Worm (Caenorhabditis elegans) whole organism, L4 larva: ENCODE data around the gene R07E3.6.

Experiments used
- F10B5.3 ChIP-seq: sonication (generic microtip); optimal IDR thresholded peaks from 2 replicates; lab custom pipeline; 2016; ENCODE audit warnings: mild to moderate bottlenecking, missing genetic modification characterization, missing compliant biosample characterization
- F37D6.2 ChIP-seq: sonication (generic microtip); optimal IDR thresholded peaks from 2 replicates; lab custom pipeline; 2016; ENCODE audit warnings: mild to moderate bottlenecking, missing genetic modification characterization, missing compliant biosample characterization
- F44E2.7 ChIP-seq: fragments of 200-800 bp; sonication (Bioruptor generic); IDR thresholded peaks from 2 replicates; pipeline ENCODE4 v2.1.2; 2022; ENCODE audit warnings: missing genetic modification characterization, missing compliant biosample characterization
- F49E8.2 ChIP-seq: sonication (generic microtip); optimal IDR thresholded peaks from 2 replicates; lab custom pipeline; 2016; ENCODE audit warnings: missing compliant biosample characterization, mild to moderate bottlenecking, missing genetic modification characterization, borderline replicate concordance
- T26A8.4 ChIP-seq: fragments of 200-800 bp; sonication (Bioruptor generic); IDR thresholded peaks from 2 replicates; pipeline ENCODE4 v1.3.6; 2022; ENCODE audit warnings: missing genetic modification characterization, missing compliant biosample characterization
- Y105C5A.15 ChIP-seq: fragments of 200-800 bp; sonication (Bioruptor generic); IDR thresholded peaks from 2 replicates; pipeline ENCODE4 v1.3.6; 2022; ENCODE audit warnings: missing genetic modification characterization, missing compliant biosample characterization
- Y48G9A.11 ChIP-seq: fragments of 200-800 bp; sonication (Bioruptor generic); IDR thresholded peaks from 2 replicates; pipeline ENCODE4 v1.3.6; 2022; ENCODE audit warnings: missing genetic modification reagents, missing genetic modification characterization, missing compliant biosample characterization
- ZK337.2 ChIP-seq: fragments of 200-800 bp; sonication (Bioruptor generic); IDR thresholded peaks from 2 replicates; pipeline ENCODE4 v1.3.6; 2022; ENCODE audit warnings: missing genetic modification reagents, missing genetic modification characterization, missing compliant biosample characterization
- ZK546.5 ChIP-seq, 2 experiments: sonication (generic microtip); optimal IDR thresholded peaks; 2 replicates each; lab custom pipeline; 2017; ENCODE audit warnings: missing biosample characterization in 2 of 2, missing genetic modification characterization in 2 of 2
- ama-1 ChIP-seq: fragments of 150-350 bp; optimal IDR thresholded peaks from 2 replicates; lab custom pipeline; 2014; ENCODE audit warnings: inconsistent platforms, mixed read lengths
- arid-1 ChIP-seq: fragments of 200-800 bp; sonication (Bioruptor generic); conservative IDR thresholded peaks from 2 replicates; pipeline ENCODE4 v1.3.6; 2022; ENCODE audit warnings: missing genetic modification reagents, missing genetic modification characterization, missing compliant biosample characterization
- ceh-28 ChIP-seq: fragments of 150-350 bp; optimal IDR thresholded peaks from 2 replicates; lab custom pipeline; 2014; ENCODE audit warnings: missing biosample characterization, missing genetic modification reagents, missing genetic modification characterization
- ces-1 ChIP-seq: fragments of 150-350 bp; sonication (generic microtip); optimal IDR thresholded peaks from 4 replicates; lab custom pipeline; 2014; ENCODE audit warnings: missing biosample characterization, missing genetic modification reagents, missing genetic modification characterization
- cey-2 ChIP-seq: sonication (generic microtip); optimal IDR thresholded peaks from 3 replicates; lab custom pipeline; 2017; ENCODE audit warnings: missing genetic modification characterization, mild to moderate bottlenecking, missing compliant biosample characterization, antibody characterized with exemption, borderline replicate concordance; ENCODE audit not compliant: insufficient read depth
- daf-16 ChIP-seq, 3 experiments: sonication (generic microtip); optimal IDR thresholded peaks; 2 replicates each; lab custom pipeline; 2016 to 2017; ENCODE audit warnings: missing genetic modification characterization in 3 of 3, missing genetic modification reagents in 3 of 3, mild to moderate bottlenecking in 2 of 3, missing compliant biosample characterization in 2 of 3, missing biosample characterization in 1 of 3, moderate library complexity in 1 of 3
- daf-19 ChIP-seq: fragments of 200-800 bp; sonication (Bioruptor generic); conservative IDR thresholded peaks from 2 replicates; pipeline ENCODE4 v1.3.6; 2022; ENCODE audit warnings: missing genetic modification characterization, missing compliant biosample characterization
- dmd-6 ChIP-seq: fragments of 200-800 bp; sonication (Bioruptor generic); IDR thresholded peaks from 2 replicates; pipeline ENCODE4 v1.3.6; 2022; ENCODE audit warnings: missing genetic modification reagents, missing genetic modification characterization, missing compliant biosample characterization
- dmd-9 ChIP-seq: fragments of 200-800 bp; sonication (Bioruptor generic); IDR thresholded peaks from 2 replicates; pipeline ENCODE4 v1.3.6; 2022; ENCODE audit warnings: missing genetic modification reagents, missing genetic modification characterization, missing compliant biosample characterization
- dpl-1 ChIP-seq: fragments of 150-350 bp; optimal IDR thresholded peaks from 2 replicates; lab custom pipeline; 2014; ENCODE audit warnings: missing biosample characterization, missing genetic modification reagents, missing genetic modification characterization
- dve-1 ChIP-seq: sonication (generic microtip); optimal IDR thresholded peaks from 2 replicates; lab custom pipeline; 2017; ENCODE audit warnings: antibody characterized with exemption, mild to moderate bottlenecking, missing genetic modification characterization, missing compliant biosample characterization; ENCODE audit not compliant: insufficient read depth
- egl-27 ChIP-seq: sonication (generic microtip); optimal IDR thresholded peaks from 3 replicates; lab custom pipeline; 2017; ENCODE audit warnings: missing biosample characterization, missing genetic modification reagents, missing genetic modification characterization
- fos-1 ChIP-seq: fragments of 150-350 bp; optimal IDR thresholded peaks from 2 replicates; lab custom pipeline; 2014; ENCODE audit warnings: missing biosample characterization, missing genetic modification characterization
- gei-8 ChIP-seq: fragments of 200-800 bp; sonication (Bioruptor generic); optimal IDR thresholded peaks from 2 replicates; lab custom pipeline; 2018; ENCODE audit warnings: mild to moderate bottlenecking, missing genetic modification characterization, missing compliant biosample characterization
- hlh-11 ChIP-seq: fragments of 200-800 bp; sonication (Bioruptor generic); optimal IDR thresholded peaks from 2 replicates; lab custom pipeline; 2018; ENCODE audit warnings: mild to moderate bottlenecking, missing genetic modification characterization, missing compliant biosample characterization
- hmg-1.1 ChIP-seq: fragments of 200-800 bp; sonication (Bioruptor generic); IDR thresholded peaks from 2 replicates; pipeline ENCODE4 v1.3.6; 2022; ENCODE audit warnings: missing genetic modification reagents, missing genetic modification characterization, missing compliant biosample characterization
- lin-13 ChIP-seq: fragments of 150-350 bp; optimal IDR thresholded peaks from 2 replicates; lab custom pipeline; 2014; ENCODE audit warnings: missing biosample characterization, missing genetic modification reagents, missing genetic modification characterization
- lin-39 ChIP-seq: fragments of 150-350 bp; optimal IDR thresholded peaks from 2 replicates; lab custom pipeline; 2014; ENCODE audit warnings: missing biosample characterization, missing genetic modification reagents, missing genetic modification characterization
- lsy-2 ChIP-seq, 2 experiments: fragments of 150-350 bp in 1 of 2; sonication (generic microtip) in 1 of 2; optimal IDR thresholded peaks; 2 replicates each; lab custom pipeline; 2014 to 2017; ENCODE audit warnings: missing biosample characterization in 2 of 2, missing genetic modification characterization in 2 of 2
- mdt-29 ChIP-seq: fragments of 200-800 bp; sonication (Bioruptor generic); IDR thresholded peaks from 2 replicates; pipeline ENCODE4 v1.3.6; 2022; ENCODE audit warnings: missing genetic modification reagents, missing genetic modification characterization, missing compliant biosample characterization
- mxl-3 ChIP-seq: fragments of 200-800 bp; sonication (Bioruptor generic); optimal IDR thresholded peaks from 2 replicates; lab custom pipeline; 2018; ENCODE audit warnings: mild to moderate bottlenecking, missing genetic modification characterization, missing compliant biosample characterization
- nhr-10 ChIP-seq: fragments of 150-350 bp; optimal IDR thresholded peaks from 2 replicates; lab custom pipeline; 2014; ENCODE audit warnings: missing biosample characterization, missing genetic modification characterization
- nhr-237 ChIP-seq: sonication (generic microtip); optimal IDR thresholded peaks from 2 replicates; lab custom pipeline; 2017; ENCODE audit warnings: missing biosample characterization, missing genetic modification characterization
- nhr-41 ChIP-seq: fragments of 200-800 bp; sonication (Bioruptor generic); IDR thresholded peaks from 2 replicates; pipeline ENCODE4 v1.3.6; 2022; ENCODE audit warnings: missing genetic modification reagents, missing genetic modification characterization, missing compliant biosample characterization
- nhr-42 ChIP-seq: fragments of 200-800 bp; sonication (Bioruptor generic); IDR thresholded peaks from 2 replicates; pipeline ENCODE4 v1.3.6; 2022; ENCODE audit warnings: missing genetic modification characterization, missing compliant biosample characterization
- nhr-76 ChIP-seq: fragments of 150-350 bp; optimal IDR thresholded peaks from 2 replicates; lab custom pipeline; 2014; ENCODE audit warnings: missing biosample characterization, missing genetic modification characterization
- nhr-77 ChIP-seq: fragments of 150-350 bp; optimal IDR thresholded peaks from 2 replicates; lab custom pipeline; 2014; ENCODE audit warnings: missing biosample characterization, missing genetic modification characterization
- pqm-1 ChIP-seq: sonication (generic microtip); optimal IDR thresholded peaks from 2 replicates; lab custom pipeline; 2017; ENCODE audit warnings: missing biosample characterization, missing genetic modification characterization
- rbr-2 ChIP-seq: sonication (generic microtip); optimal IDR thresholded peaks from 2 replicates; lab custom pipeline; 2016; ENCODE audit warnings: missing genotype, missing genetic modification characterization, missing compliant biosample characterization
- saeg-2 ChIP-seq: fragments of 200-800 bp; sonication (Bioruptor generic); IDR thresholded peaks from 2 replicates; pipeline ENCODE4 v1.3.6; 2022; ENCODE audit warnings: missing genetic modification reagents, missing genetic modification characterization, missing compliant biosample characterization
- snpc-1.2 ChIP-seq: fragments of 200-800 bp; sonication (Bioruptor generic); IDR thresholded peaks from 2 replicates; pipeline ENCODE4 v1.3.6; 2022; ENCODE audit warnings: missing genetic modification reagents, missing genetic modification characterization, missing compliant biosample characterization
- snpc-4 ChIP-seq: fragments of 150-350 bp; optimal IDR thresholded peaks from 2 replicates; lab custom pipeline; 2014; ENCODE audit warnings: missing biosample characterization, missing genetic modification characterization
- spr-3 ChIP-seq: fragments of 200-800 bp; sonication (Bioruptor generic); optimal IDR thresholded peaks from 2 replicates; lab custom pipeline; 2018; ENCODE audit warnings: mild to moderate bottlenecking, missing genetic modification characterization, missing compliant biosample characterization
- tra-1 ChIP-seq: fragments of 200-800 bp; sonication (Bioruptor generic); IDR thresholded peaks from 2 replicates; pipeline ENCODE4 v1.3.6; 2022; ENCODE audit warnings: missing genetic modification reagents, missing genetic modification characterization, missing compliant biosample characterization
- unc-39 ChIP-seq: sonication (generic microtip); optimal IDR thresholded peaks from 2 replicates; lab custom pipeline; 2017; ENCODE audit warnings: missing biosample characterization, missing genetic modification characterization
- unc-62 ChIP-seq, 3 experiments: fragments of 150-350 bp in 1 of 3; sonication (generic microtip); optimal IDR thresholded peaks in 2 of 3; peaks in 1 of 3; 1 replicate in 1 of 3; 2 replicates in 2 of 3; lab custom pipeline; 2014 to 2017; ENCODE audit warnings: missing biosample characterization in 3 of 3, missing genetic modification characterization in 3 of 3, missing genetic modification reagents in 3 of 3, missing genotype in 1 of 3

Gene R07E3.6

DNA sequence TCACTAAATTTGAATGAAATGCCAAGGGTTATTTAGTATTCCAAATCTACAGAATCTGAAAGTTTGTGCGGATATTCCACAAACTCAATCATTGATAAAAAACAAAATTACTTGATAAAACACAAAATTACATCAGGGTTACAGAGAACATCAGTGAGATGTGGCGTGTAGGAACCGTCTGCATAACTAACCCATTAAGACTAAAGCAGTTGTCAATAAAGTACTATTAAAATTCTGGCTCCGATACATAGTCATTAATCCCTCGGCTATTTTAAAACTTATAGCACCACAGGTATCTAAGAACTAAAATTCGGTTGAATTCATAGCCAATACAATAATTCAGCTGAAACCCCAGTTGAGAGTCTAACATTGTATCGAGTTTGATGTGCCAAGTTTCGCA is 21.2 kb downstream of the R07E3.6 start (continued):
- no peak for TF ChIP-seq mdt-29 (GFP tag; lab: Robert Waterston, UW)
- no peak for TF ChIP-seq gei-8 (GFP tag; lab: Kevin White, UChicago)
- no peak for TF ChIP-seq nhr-42
- TF ChIP-seq daf-16 (GFP tag; optimal IDR thresholded peaks at IDR 0.05; lab: Kevin White, UChicago): no peak
- TF ChIP-seq daf-16 (tag; optimal IDR thresholded peaks at IDR 0.05; lab: Kevin White, UChicago): peak; percentile 19
- TF ChIP-seq nhr-41 (GFP tag; lab: Robert Waterston, UW): no peak
- TF ChIP-seq fos-1 (tag; lab: Kevin White, UChicago): no peak
- TF ChIP-seq cey-2 (tag; lab: Kevin White, UChicago): no peak
- no peak for TF ChIP-seq lin-13 (GFP tag; lab: Kevin White, UChicago)
- no peak for TF ChIP-seq ama-1 (lab: Kevin White, UChicago)
- TF ChIP-seq nhr-77 (tag; lab: Kevin White, UChicago): no peak
- no peak for TF ChIP-seq Y48G9A.11 (GFP tag; lab: Robert Waterston, UW)
- peak; percentile 24; the same call in 1 of the 2 replicates for TF ChIP-seq dmd-6 (GFP tag; lab: Robert Waterston, UW)
- TF ChIP-seq nhr-237: no peak
- peak; percentile 20 for TF ChIP-seq hlh-11 (tag; lab: Kevin White, UChicago)
- no peak for TF ChIP-seq rbr-2 (tag; lab: Kevin White, UChicago)
- no peak for TF ChIP-seq pqm-1
- TF ChIP-seq tra-1 (GFP tag; lab: Robert Waterston, UW): peak; percentile 49; the same call in 1 of the 2 replicates
- TF ChIP-seq lsy-2 (tag; optimal IDR thresholded peaks at IDR 0.05; lab: Kevin White, UChicago): no peak
- TF ChIP-seq Y105C5A.15 (GFP tag; lab: Robert Waterston, UW): no peak
- TF ChIP-seq T26A8.4 (GFP tag; lab: Robert Waterston, UW): 0 out of 2 replicates have a peak, but pooled peaks have one; percentile 29
- no peak for TF ChIP-seq arid-1 (GFP tag; lab: Robert Waterston, UW)
- TF ChIP-seq mxl-3 (GFP tag; lab: Kevin White, UChicago): no peak
- no peak for TF ChIP-seq dpl-1 (GFP tag; lab: Kevin White, UChicago)
- no peak for TF ChIP-seq spr-3 (GFP tag; lab: Kevin White, UChicago)
- no peak for TF ChIP-seq hmg-1.1 (GFP tag; lab: Robert Waterston, UW)
- no peak for TF ChIP-seq F44E2.7 (GFP tag; lab: Robert Waterston, UW)
- no peak for TF ChIP-seq lin-39 (tag; lab: Kevin White, UChicago)
- TF ChIP-seq dmd-9 (GFP tag; lab: Robert Waterston, UW): no peak
- TF ChIP-seq daf-19 (GFP tag; lab: Robert Waterston, UW): no peak
- TF ChIP-seq dve-1 (tag; lab: Kevin White, UChicago): peak; percentile 56
- TF ChIP-seq egl-27 (tag; lab: Kevin White, UChicago): no peak
- TF ChIP-seq ceh-28 (tag; lab: Kevin White, UChicago): no peak
- TF ChIP-seq F10B5.3 (tag; lab: Kevin White, UChicago): no peak
- no peak for TF ChIP-seq unc-39
- TF ChIP-seq nhr-76 (tag; lab: Kevin White, UChicago): no peak
- TF ChIP-seq F37D6.2 (tag; lab: Kevin White, UChicago): no peak
- no peak for TF ChIP-seq ZK337.2 (GFP tag; lab: Robert Waterston, UW)
- TF ChIP-seq ces-1 (GFP tag; lab: Kevin White, UChicago): no peak

DNA sequence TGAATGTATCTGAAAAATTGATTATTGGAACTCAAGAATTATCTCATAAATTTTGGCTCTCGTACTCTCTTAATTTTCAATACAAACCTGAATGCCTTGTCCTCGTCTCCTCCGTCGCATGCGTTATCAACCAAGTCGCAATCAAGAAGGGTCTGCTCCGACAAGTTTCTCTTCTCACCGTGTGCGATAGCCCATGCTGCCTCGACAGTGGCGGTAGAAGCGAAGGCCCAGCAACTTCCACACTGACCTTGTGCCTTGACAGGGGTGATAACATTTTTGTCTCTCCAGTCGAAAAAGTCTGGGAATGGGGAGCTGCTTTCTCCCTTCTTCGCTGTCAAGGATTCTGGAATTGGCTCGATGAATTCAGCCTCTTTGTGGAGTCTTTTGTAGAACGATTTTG is 22.5 kb downstream of the R07E3.6 start:
- TF ChIP-seq daf-16 (GFP tag; optimal IDR thresholded peaks at IDR 0.05; lab: Kevin White, UChicago) (no peak), daf-16 (tag; optimal IDR thresholded peaks at IDR 0.05; lab: Kevin White, UChicago) (peak; percentile 34), ama-1 (lab: Kevin White, UChicago) (no peak), ZK546.5 (tag; optimal IDR thresholded peaks at IDR 0.05; lab: Kevin White, UChicago) (no peak), lin-13 (GFP tag; lab: Kevin White, UChicago) (no peak), snpc-4 (no peak), nhr-10 (tag; lab: Kevin White, UChicago) (peak; percentile 17), saeg-2 (GFP tag; lab: Robert Waterston, UW) (no peak), Y105C5A.15 (GFP tag; lab: Robert Waterston, UW) (no peak), F49E8.2 (tag; lab: Kevin White, UChicago) (no peak), mxl-3 (GFP tag; lab: Kevin White, UChicago) (peak; percentile 20), cey-2 (tag; lab: Kevin White, UChicago) (no peak), pqm-1 (peak; percentile 72), unc-62 (GFP tag; optimal IDR thresholded peaks at IDR 0.05 in 1 of 2; lab: Kevin White, UChicago) (peak in 1 of 2 experiments; percentile 26), unc-62 (tag; optimal IDR thresholded peaks at IDR 0.05; lab: Kevin White, UChicago) (no peak), nhr-76 (tag; lab: Kevin White, UChicago) (no peak), hlh-11 (tag; lab: Kevin White, UChicago) (peak; percentile 46), dmd-6 (GFP tag; lab: Robert Waterston, UW) (peak; percentile 41; the same call in 1 of the 2 replicates), snpc-1.2 (GFP tag; lab: Robert Waterston, UW) (no peak)
